Fruit fly (Drosophila melanogaster): ENCODE results near the gene mbo.
A peak's percentile ranks its signal among the peaks of the same experiment; 100 is the strongest.

mbo gene

DNA sequence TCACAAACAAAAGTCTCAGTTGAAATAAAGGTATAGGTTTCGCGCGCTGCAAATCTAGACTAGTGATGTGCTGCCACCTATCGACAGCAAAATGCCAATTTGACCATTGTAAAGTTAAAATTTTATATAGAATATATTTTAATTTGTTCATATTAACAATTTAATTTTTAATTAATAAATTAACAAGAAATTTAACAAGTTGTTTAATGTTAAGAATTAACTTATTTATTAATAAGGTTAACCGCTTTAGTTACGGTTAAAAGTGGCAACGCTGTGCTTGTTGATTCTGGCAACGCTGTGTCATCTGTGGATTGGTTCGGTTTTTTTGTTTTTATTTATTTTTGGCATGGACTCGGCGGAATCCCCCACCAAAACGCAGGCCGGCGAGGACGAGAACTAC is 48.5 kb downstream of the mbo start, which contains the start of gene Not10 (continued):
- TF ChIP-seq crol (GFP tag; IDR thresholded peaks at IDR 0.05) (no peak), CG18476 (GFP tag; optimal IDR thresholded peaks at IDR 0.05) (no peak), CoRest (tag; optimal IDR thresholded peaks at IDR 0.05) (peak; percentile 69), CG3407 (GFP tag; optimal IDR thresholded peaks at IDR 0.05) (no peak), lov (optimal IDR thresholded peaks at IDR 0.05) (no peak), lov (GFP tag; IDR thresholded peaks at IDR 0.05) (no peak), chinmo (GFP tag; IDR thresholded peaks at IDR 0.05; ENCODE audit: partially characterized antibody) (no peak), CG1832 (GFP tag; optimal IDR thresholded peaks at IDR 0.05) (no peak), CG17912 (GFP tag; optimal IDR thresholded peaks at IDR 0.05) (no peak), insv (GFP tag; optimal IDR thresholded peaks at IDR 0.05) (peak in 1 of 2 experiments; percentile 19), CG3847 (GFP tag; IDR thresholded peaks at IDR 0.05) (peak; percentile 64), CG12236 (GFP tag; optimal IDR thresholded peaks at IDR 0.05) (no peak), amos (GFP tag; IDR thresholded peaks at IDR 0.05; ENCODE audit: partially characterized antibody) (peak; percentile 66), ewg (GFP tag; optimal IDR thresholded peaks at IDR 0.05) (no peak), CG14965 (GFP tag; optimal IDR thresholded peaks at IDR 0.05; ENCODE audit: borderline replicate concordance) (no peak), CG14441 (GFP tag; IDR thresholded peaks at IDR 0.05) (no peak), Tbp (GFP tag; optimal IDR thresholded peaks at IDR 0.05) (no peak), CG33557 (GFP tag; optimal IDR thresholded peaks at IDR 0.05) (peak; percentile 10), Gsc (GFP tag; IDR thresholded peaks at IDR 0.05) (no peak), CG3065 (GFP tag; optimal IDR thresholded peaks at IDR 0.05) (no peak), fd102C (GFP tag; optimal IDR thresholded peaks at IDR 0.05) (no peak), CG11504 (tag; optimal IDR thresholded peaks at IDR 0.05) (no peak), caup (GFP tag; optimal IDR thresholded peaks at IDR 0.05; ENCODE audit: severe bottlenecking) (no peak), CG4707 (GFP tag; optimal IDR thresholded peaks at IDR 0.05) (no peak), kni (GFP tag; optimal IDR thresholded peaks at IDR 0.05) (no peak), z (GFP tag; IDR thresholded peaks at IDR 0.05) (no peak), pita (GFP tag; optimal IDR thresholded peaks at IDR 0.05) (no peak), CG2889 (GFP tag; IDR thresholded peaks at IDR 0.05) (no peak), bowl (GFP tag; IDR thresholded peaks at IDR 0.05) (no peak), dm (GFP tag; optimal IDR thresholded peaks at IDR 0.05) (no peak), Hr51 (GFP tag; optimal IDR thresholded peaks at IDR 0.05) (no peak), CG10543 (GFP tag; optimal IDR thresholded peaks at IDR 0.05) (no peak), inv (GFP tag; IDR thresholded peaks at IDR 0.05; ENCODE audit: partially characterized antibody) (peak; percentile 61), row (GFP tag; IDR thresholded peaks at IDR 0.05) (peak; percentile 79), CG10267 (tag; optimal IDR thresholded peaks at IDR 0.05) (peak; percentile 79), gsb-n (tag; optimal IDR thresholded peaks at IDR 0.05) (peak; percentile 96), Taf1 (GFP tag; IDR thresholded peaks at IDR 0.05) (no peak), h (optimal IDR thresholded peaks at IDR 0.05) (no peak), Opbp (GFP tag; IDR thresholded peaks at IDR 0.05; ENCODE audit: partially characterized antibody) (no peak; the same call in 2 of the 3 replicates), otp (GFP tag; IDR thresholded peaks at IDR 0.05) (no peak), Optix (GFP tag; IDR thresholded peaks at IDR 0.05) (no peak), Nf-YA (GFP tag; IDR thresholded peaks at IDR 0.05) (no peak), Stat92E (GFP tag; optimal IDR thresholded peaks at IDR 0.05) (no peak), Blimp-1 (GFP tag; optimal IDR thresholded peaks at IDR 0.05) (no peak), dmrt99B (tag; optimal IDR thresholded peaks at IDR 0.05) (no peak), CG2129 (GFP tag; IDR thresholded peaks at IDR 0.05; ENCODE audit: partially characterized antibody) (peak; percentile 52; the same call in 1 of the 2 replicates), Lhr (GFP tag; optimal IDR thresholded peaks at IDR 0.05) (peak; percentile 22), Chrac-16 (GFP tag; optimal IDR thresholded peaks at IDR 0.05) (peak; percentile 38), CG30431 (GFP tag; optimal IDR thresholded peaks at IDR 0.05) (no peak), HmgZ (tag; optimal IDR thresholded peaks at IDR 0.05) (peak; percentile 35)
